Worm (Caenorhabditis elegans): ENCODE data around the gene K09D9.3.

The K09D9.3 gene

ce11 chrV:4038110-4038509, 18.8 kb downstream of the K09D9.3 start, which contains the start of gene C49G7.12:
Gene C49G7.12, plus strand, starts transcription at chrV:4038410.
- no peak for TF ChIP-seq med-1 (GFP tag; optimal IDR thresholded peaks at IDR 0.05; ENCODE audit: insufficient read depth)
- no peak for TF ChIP-seq ztf-29 (GFP tag; IDR thresholded peaks at IDR 0.05)
- no peak for TF ChIP-seq klf-2 (GFP tag; conservative IDR thresholded peaks at IDR 0.05)
- no peak for TF ChIP-seq ztf-23 (GFP tag; IDR thresholded peaks at IDR 0.05)
- TF ChIP-seq T22C8.4 (GFP tag; IDR thresholded peaks at IDR 0.05): no peak
- TF ChIP-seq tab-1 (GFP tag; IDR thresholded peaks at IDR 0.05): no peak
- TF ChIP-seq flt-1 (GFP tag; IDR thresholded peaks at IDR 0.05): no peak
- no peak for TF ChIP-seq ref-1 (GFP tag; conservative IDR thresholded peaks at IDR 0.05)
- TF ChIP-seq cog-1 (tag; optimal IDR thresholded peaks at IDR 0.05): no peak

ce11 chrV:4038557-4038956, 19.3 kb downstream of the K09D9.3 start:
- TF ChIP-seq tab-1 (GFP tag; IDR thresholded peaks at IDR 0.05) (no peak), med-1 (GFP tag; optimal IDR thresholded peaks at IDR 0.05; ENCODE audit: insufficient read depth) (no peak), T22C8.4 (GFP tag; IDR thresholded peaks at IDR 0.05) (no peak), ztf-29 (GFP tag; IDR thresholded peaks at IDR 0.05) (no peak), ref-1 (GFP tag; conservative IDR thresholded peaks at IDR 0.05) (no peak), klf-2 (GFP tag; conservative IDR thresholded peaks at IDR 0.05) (no peak), ztf-23 (GFP tag; IDR thresholded peaks at IDR 0.05) (no peak), cog-1 (tag; optimal IDR thresholded peaks at IDR 0.05) (no peak), flt-1 (GFP tag; IDR thresholded peaks at IDR 0.05) (no peak)

DNA sequence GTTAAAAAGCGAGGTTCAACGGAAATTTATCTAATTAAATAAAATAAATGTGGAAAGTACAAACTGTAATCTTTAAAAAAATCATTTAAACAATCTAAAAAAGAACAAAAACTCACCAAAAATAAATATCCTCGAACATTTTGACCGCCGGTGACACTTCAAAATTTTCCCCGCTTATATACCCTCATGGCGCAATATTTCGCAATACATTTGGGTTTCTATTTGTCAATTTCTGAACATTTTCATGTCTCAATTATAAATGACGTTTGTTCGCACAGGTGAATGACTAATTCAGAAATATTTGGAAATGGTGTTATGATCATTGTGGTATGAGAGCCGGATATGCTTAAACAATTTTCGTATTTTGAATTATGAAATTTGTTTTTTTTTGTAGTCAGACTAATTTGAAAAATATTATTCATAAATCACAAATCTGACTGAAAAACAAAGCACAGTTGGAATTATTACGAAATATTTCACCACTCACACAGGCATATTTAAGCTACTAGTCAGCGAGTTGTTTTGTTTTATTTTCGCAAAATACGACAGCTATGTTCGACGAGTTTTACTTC, 22.7 kb downstream of the K09D9.3 start, which contains the start of the genes C49G7.10 and irg-2:
Gene C49G7.10, minus strand, starts transcription at position 169 of the 572 bp plus-strand sequence.
Gene irg-2, plus strand, starts transcription at position 329 of the 572 bp plus-strand sequence.
- TF ChIP-seq ztf-29 (GFP tag; IDR thresholded peaks at IDR 0.05): no peak
- no peak for TF ChIP-seq klf-2 (GFP tag; conservative IDR thresholded peaks at IDR 0.05)
- TF ChIP-seq ztf-23 (GFP tag; IDR thresholded peaks at IDR 0.05): no peak
- no peak for TF ChIP-seq cog-1 (tag; optimal IDR thresholded peaks at IDR 0.05)

- TF ChIP-seq med-1 (GFP tag; optimal IDR thresholded peaks at IDR 0.05; ENCODE audit: insufficient read depth) (no peak), cog-1 (tag; optimal IDR thresholded peaks at IDR 0.05) (no peak), T22C8.4 (GFP tag; IDR thresholded peaks at IDR 0.05) (no peak), klf-2 (GFP tag; conservative IDR thresholded peaks at IDR 0.05) (no peak), ztf-23 (GFP tag; IDR thresholded peaks at IDR 0.05) (no peak)
These were observed 24.3 kb downstream of the K09D9.3 start, which contains the start of gene phat-3 for ce11 chrV:4043632-4044031. Gene phat-3, plus strand, starts transcription at chrV:4043932.

- TF ChIP-seq cog-1 (tag; optimal IDR thresholded peaks at IDR 0.05) (no peak), med-1 (GFP tag; optimal IDR thresholded peaks at IDR 0.05; ENCODE audit: insufficient read depth) (no peak)
These were observed 26.8 kb downstream of the K09D9.3 start, which contains the start of gene phat-7 for ce11 chrV:4046122-4046521. Gene phat-7, plus strand, starts transcription at chrV:4046422.

DNA sequence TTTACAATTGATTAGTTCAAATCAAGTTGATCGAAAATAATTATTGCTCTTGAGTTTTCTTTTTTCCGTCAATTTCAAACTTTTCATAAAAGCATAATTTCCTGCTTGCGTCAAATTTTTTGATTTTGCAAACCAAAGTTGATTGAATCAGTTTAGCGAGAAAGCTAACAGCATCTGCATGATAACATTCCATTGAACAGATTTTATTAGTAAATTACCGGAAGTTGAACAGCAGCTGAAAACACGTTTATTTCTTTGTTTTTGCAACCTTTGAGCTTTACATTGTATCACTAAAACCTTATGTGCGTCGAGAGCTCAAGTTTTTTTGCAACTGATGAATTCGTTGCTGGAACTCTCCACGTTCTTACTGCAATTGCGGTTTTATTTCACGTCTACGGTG, 28.3 kb downstream of the K09D9.3 start, which contains the start of gene srh-169:
Gene srh-169, plus strand, starts transcription at position 301 of the 400 bp plus-strand sequence.
- no peak for TF ChIP-seq cog-1 (tag; optimal IDR thresholded peaks at IDR 0.05)

- TF ChIP-seq cog-1 (tag; optimal IDR thresholded peaks at IDR 0.05): no peak
- TF ChIP-seq ztf-23 (GFP tag; IDR thresholded peaks at IDR 0.05): no peak
- TF ChIP-seq ref-1 (GFP tag; conservative IDR thresholded peaks at IDR 0.05): no peak
- no peak for TF ChIP-seq T22C8.4 (GFP tag; IDR thresholded peaks at IDR 0.05)
- no peak for TF ChIP-seq med-1 (GFP tag; optimal IDR thresholded peaks at IDR 0.05; ENCODE audit: insufficient read depth)
- no peak for TF ChIP-seq flt-1 (GFP tag; IDR thresholded peaks at IDR 0.05)
- TF ChIP-seq ztf-29 (GFP tag; IDR thresholded peaks at IDR 0.05): no peak
- TF ChIP-seq klf-2 (GFP tag; conservative IDR thresholded peaks at IDR 0.05): no peak
These were observed 35.7 kb downstream of the K09D9.3 start, which contains the start of gene djr-1.2 for ce11 chrV:4055025-4055424. Gene djr-1.2, minus strand, starts transcription at chrV:4055125.

DNA sequence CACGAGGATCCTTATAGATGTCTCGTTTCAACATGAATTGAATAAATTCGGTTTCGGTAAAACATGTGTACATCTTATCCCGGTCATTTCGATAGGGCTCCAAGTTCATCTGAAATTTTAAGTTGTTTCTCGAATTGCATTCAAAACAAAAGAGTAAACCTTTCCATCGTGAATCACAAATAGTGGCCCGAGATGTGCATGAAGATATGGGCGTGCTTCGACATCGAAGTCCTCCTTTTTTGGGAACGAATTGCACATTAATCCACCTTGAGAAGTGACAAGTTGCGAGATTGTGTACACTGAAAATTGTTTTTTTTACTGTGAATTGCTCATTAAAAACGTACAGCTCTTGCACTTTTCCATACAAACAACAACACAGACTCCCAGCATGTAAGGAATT, 36.9 kb downstream of the K09D9.3 start:
- no peak for TF ChIP-seq flt-1 (GFP tag; IDR thresholded peaks at IDR 0.05)
- TF ChIP-seq cog-1 (tag; optimal IDR thresholded peaks at IDR 0.05): no peak
- TF ChIP-seq klf-2 (GFP tag; conservative IDR thresholded peaks at IDR 0.05): no peak
- TF ChIP-seq ztf-23 (GFP tag; IDR thresholded peaks at IDR 0.05): no peak
- no peak for TF ChIP-seq ref-1 (GFP tag; conservative IDR thresholded peaks at IDR 0.05)
- no peak for TF ChIP-seq ztf-29 (GFP tag; IDR thresholded peaks at IDR 0.05)
- TF ChIP-seq med-1 (GFP tag; optimal IDR thresholded peaks at IDR 0.05; ENCODE audit: insufficient read depth): no peak
- TF ChIP-seq tab-1 (GFP tag; IDR thresholded peaks at IDR 0.05): no peak
- no peak for TF ChIP-seq T22C8.4 (GFP tag; IDR thresholded peaks at IDR 0.05)

- 0 out of 2 replicates have a peak, but pooled peaks have one; percentile 38 for TF ChIP-seq flt-1 (GFP tag; IDR thresholded peaks at IDR 0.05)
These were observed 44.4 kb downstream of the K09D9.3 start for ce11 chrV:4063559-4064164.
